Worm (Caenorhabditis elegans) whole organism, mixed stage, embryonic: ENCODE measurements around the gene npr-20.

Source experiments
- nhr-237 ChIP-seq: fragments of 150-350 bp; optimal IDR thresholded peaks from 2 replicates; lab custom pipeline; 2014; ENCODE audit warnings: missing biosample characterization, missing genetic modification characterization
- unc-39 ChIP-seq: fragments of 150-350 bp; optimal IDR thresholded peaks from 2 replicates; lab custom pipeline; 2014; ENCODE audit warnings: missing biosample characterization, missing genetic modification characterization
- unc-62 ChIP-seq: fragments of 150-350 bp; optimal IDR thresholded peaks from 2 replicates; lab custom pipeline; 2014; ENCODE audit warnings: missing biosample characterization, missing genetic modification reagents, missing genetic modification characterization

- TF ChIP-seq unc-39 (tag; lab: Kevin White, UChicago) (no peak), nhr-237 (tag; lab: Kevin White, UChicago) (no peak), unc-62 (peak; percentile 48)
These were observed 20.4 kb downstream of the npr-20 start, which contains the start of gene F46C5.6 for ce11 chrII:8844465-8845126.
